Worm (Caenorhabditis elegans) whole organism, L1 larva: Measurements from ENCODE around the gene C25E10.10.

Experiments
- C34B4.2 ChIP-seq: sonication (generic microtip); optimal IDR thresholded peaks from 2 replicates; lab custom pipeline; 2017; ENCODE audit warnings: mild to moderate bottlenecking, missing genetic modification characterization, missing compliant biosample characterization
- aha-1 ChIP-seq: fragments of 150-350 bp; optimal IDR thresholded peaks from 2 replicates; lab custom pipeline; 2014; ENCODE audit warnings: missing biosample characterization, missing genetic modification characterization
- aly-2 ChIP-seq: fragments of 150-350 bp; optimal IDR thresholded peaks from 2 replicates; lab custom pipeline; 2014; ENCODE audit warnings: missing biosample characterization, missing genetic modification characterization
- blmp-1 ChIP-seq: fragments of 150-350 bp; optimal IDR thresholded peaks from 2 replicates; lab custom pipeline; 2014; ENCODE audit warnings: missing biosample characterization, missing genetic modification characterization
- ces-1 ChIP-seq: fragments of 150-350 bp; optimal IDR thresholded peaks from 2 replicates; lab custom pipeline; 2014; ENCODE audit warnings: missing biosample characterization, missing genetic modification reagents, missing genetic modification characterization
- dsc-1 ChIP-seq: sonication (generic microtip); optimal IDR thresholded peaks from 2 replicates; lab custom pipeline; 2016; ENCODE audit warnings: mild to moderate bottlenecking, missing genetic modification characterization, missing compliant biosample characterization
- efl-1 ChIP-seq, 4 experiments: fragments of 150-350 bp; optimal IDR thresholded peaks in 3 of 4; peaks in 1 of 4; 1 replicate in 1 of 4; 2 replicates in 3 of 4; lab custom pipeline; 2014; ENCODE audit warnings: missing biosample characterization in 2 of 4, missing genetic modification characterization in 2 of 4, missing genetic modification reagents in 2 of 4
- egl-27 ChIP-seq, 2 experiments: fragments of 150-350 bp in 1 of 2; sonication (generic microtip); optimal IDR thresholded peaks; 3 replicates each; lab custom pipeline; 2017 to 2018; ENCODE audit warnings: missing biosample characterization in 2 of 2, missing genetic modification characterization in 2 of 2, missing genetic modification reagents in 2 of 2
- fkh-4 ChIP-seq: sonication (generic microtip); optimal IDR thresholded peaks from 2 replicates; lab custom pipeline; 2016; ENCODE audit warnings: missing compliant biosample characterization, missing genetic modification characterization, borderline replicate concordance
- fkh-8 ChIP-seq: sonication (generic microtip); optimal IDR thresholded peaks from 2 replicates; lab custom pipeline; 2016; ENCODE audit warnings: mild to moderate bottlenecking, missing genetic modification characterization, missing compliant biosample characterization
- fos-1 ChIP-seq: fragments of 150-350 bp; optimal IDR thresholded peaks from 2 replicates; lab custom pipeline; 2014; ENCODE audit warnings: missing biosample characterization, missing genetic modification characterization
- lin-13 ChIP-seq: fragments of 150-350 bp; optimal IDR thresholded peaks from 2 replicates; lab custom pipeline; 2014; ENCODE audit warnings: missing biosample characterization, missing genetic modification reagents, missing genetic modification characterization
- lin-14 ChIP-seq: fragments of 200-800 bp; sonication (Bioruptor generic); optimal IDR thresholded peaks from 2 replicates; lab custom pipeline; 2018; ENCODE audit warnings: mild to moderate bottlenecking, missing genetic modification characterization, moderate library complexity, missing compliant biosample characterization
- lin-15B ChIP-seq: fragments of 150-350 bp; sonication (generic microtip); optimal IDR thresholded peaks from 3 replicates; lab custom pipeline; 2014; ENCODE audit warnings: missing biosample characterization, missing genetic modification characterization
- lin-35 ChIP-seq, 2 experiments: fragments of 150-350 bp; optimal IDR thresholded peaks; 2 replicates each; lab custom pipeline; 2014; ENCODE audit warnings: missing biosample characterization in 2 of 2, missing genetic modification characterization in 2 of 2, missing genetic modification reagents in 2 of 2
- lir-3 ChIP-seq: sonication (generic microtip); optimal IDR thresholded peaks from 2 replicates; lab custom pipeline; 2016; ENCODE audit warnings: mild to moderate bottlenecking, missing genetic modification characterization, moderate library complexity, missing compliant biosample characterization; ENCODE audit not compliant: poor library complexity
- nhr-12 ChIP-seq: sonication (generic microtip); optimal IDR thresholded peaks from 2 replicates; lab custom pipeline; 2017; ENCODE audit warnings: missing biosample characterization, missing genetic modification characterization
- nhr-28 ChIP-seq: fragments of 150-350 bp; optimal IDR thresholded peaks from 2 replicates; lab custom pipeline; 2014; ENCODE audit warnings: missing biosample characterization, missing genetic modification characterization
- nhr-47 ChIP-seq: sonication (generic microtip); optimal IDR thresholded peaks from 2 replicates; lab custom pipeline; 2016; ENCODE audit warnings: mild to moderate bottlenecking, missing genetic modification characterization, moderate library complexity, missing compliant biosample characterization
- nhr-71 ChIP-seq: sonication (generic microtip); optimal IDR thresholded peaks from 2 replicates; lab custom pipeline; 2016; ENCODE audit warnings: mild to moderate bottlenecking, missing genetic modification characterization, moderate library complexity, missing compliant biosample characterization
- nhr-84 ChIP-seq: sonication (generic microtip); optimal IDR thresholded peaks from 2 replicates; lab custom pipeline; 2017; ENCODE audit warnings: missing biosample characterization, missing genetic modification characterization
- nhr-85 ChIP-seq: sonication (generic microtip); peaks from one replicate; lab custom pipeline; 2016; ENCODE audit warnings: missing genetic modification characterization, inconsistent platforms, missing compliant biosample characterization
- nhr-90 ChIP-seq: sonication (generic microtip); optimal IDR thresholded peaks from 2 replicates; lab custom pipeline; 2016; ENCODE audit warnings: mild to moderate bottlenecking, missing genetic modification characterization, missing compliant biosample characterization; ENCODE audit not compliant: poor library complexity
- pag-3 ChIP-seq: sonication (generic microtip); optimal IDR thresholded peaks from 2 replicates; lab custom pipeline; 2017; ENCODE audit warnings: missing genetic modification characterization, mild to moderate bottlenecking, missing compliant biosample characterization, antibody characterized with exemption, borderline replicate concordance; ENCODE audit not compliant: insufficient read depth
- pax-3 ChIP-seq: fragments of 200-800 bp; sonication (Bioruptor generic); optimal IDR thresholded peaks from 2 replicates; lab custom pipeline; 2018; ENCODE audit warnings: mild to moderate bottlenecking, missing genetic modification characterization, moderate library complexity, missing compliant biosample characterization
- rnt-1 ChIP-seq: sonication (generic microtip); optimal IDR thresholded peaks from 2 replicates; lab custom pipeline; 2016; ENCODE audit warnings: mild to moderate bottlenecking, missing genetic modification characterization, moderate library complexity, missing compliant biosample characterization
- skn-1 ChIP-seq: fragments of 150-350 bp; optimal IDR thresholded peaks from 2 replicates; lab custom pipeline; 2014; ENCODE audit warnings: missing biosample characterization, missing genetic modification characterization
- unc-62 ChIP-seq: fragments of 150-350 bp; optimal IDR thresholded peaks from 2 replicates; lab custom pipeline; 2014; ENCODE audit warnings: missing biosample characterization, missing genetic modification reagents, missing genetic modification characterization
- unc-98 ChIP-seq: fragments of 200-800 bp; sonication (Bioruptor generic); IDR thresholded peaks from 2 replicates; pipeline ENCODE4 v1.3.6; 2022; ENCODE audit warnings: missing genetic modification characterization, missing compliant biosample characterization
- vab-15 ChIP-seq: sonication (generic microtip); optimal IDR thresholded peaks from 2 replicates; lab custom pipeline; 2017; ENCODE audit warnings: missing genotype, mild to moderate bottlenecking, missing genetic modification characterization, missing compliant biosample characterization
- zag-1 ChIP-seq: fragments of 150-350 bp; optimal IDR thresholded peaks from 2 replicates; lab custom pipeline; 2014; ENCODE audit warnings: missing biosample characterization, missing genetic modification characterization
- ztf-4 ChIP-seq: fragments of 150-350 bp; optimal IDR thresholded peaks from 2 replicates; lab custom pipeline; 2014; ENCODE audit warnings: missing biosample characterization, missing genetic modification characterization

C25E10.10 gene

DNA sequence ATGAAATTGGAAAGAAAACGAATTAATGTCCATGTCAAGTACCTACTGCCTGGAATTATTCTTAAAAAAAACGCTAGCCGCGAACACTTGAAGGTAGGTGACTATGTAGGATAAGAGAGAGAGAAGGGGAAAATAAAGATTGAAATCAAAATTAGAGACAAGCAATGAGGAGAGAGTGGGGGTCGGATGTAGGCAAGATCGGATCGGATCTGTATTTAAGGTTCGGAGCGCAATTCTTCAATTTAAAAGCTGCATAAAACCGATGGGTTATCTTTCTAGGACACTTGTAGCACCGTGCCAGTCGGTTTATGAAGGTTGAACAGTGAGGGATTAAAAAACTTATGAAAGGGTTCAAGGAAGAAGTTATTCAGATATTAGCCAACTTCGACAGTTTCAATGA, 7.0 kb upstream of the C25E10.10 start:
- TF ChIP-seq efl-1 (optimal IDR thresholded peaks at IDR 0.05; lab: Kevin White, UChicago) (no peak), efl-1 (GFP tag; optimal IDR thresholded peaks at IDR 0.05 in 1 of 2; lab: Kevin White, UChicago) (peak in 1 of 2 experiments; percentile 89), fkh-4 (tag; lab: Kevin White, UChicago) (no peak), blmp-1 (tag; lab: Kevin White, UChicago) (peak; percentile 18), nhr-85 (peak; percentile 23), nhr-12 (tag; lab: Kevin White, UChicago) (no peak)

DNA sequence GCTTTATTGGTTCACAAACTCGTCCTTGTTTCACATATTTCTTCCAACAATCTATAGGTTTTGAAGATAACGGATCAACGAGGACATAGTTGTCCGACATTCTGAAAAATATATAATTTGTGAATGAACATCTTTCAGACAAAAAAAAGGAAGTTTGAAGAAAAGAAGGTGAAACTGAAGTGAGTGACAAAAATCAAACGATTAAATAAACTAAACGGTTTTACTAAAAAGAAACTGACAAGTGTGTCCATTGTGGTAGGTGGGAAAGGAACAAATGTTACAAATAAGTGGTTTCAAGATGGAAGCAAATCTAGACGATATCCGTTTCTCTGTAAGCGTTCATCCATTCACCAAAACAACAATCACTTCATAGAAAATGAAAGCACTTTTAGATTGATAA, 6.2 kb upstream of the C25E10.10 start, which contains the start of gene C25E10.12:
TSS of gene C25E10.12 (minus strand) at position 101 of the 400 bp plus-strand sequence.
- TF ChIP-seq aly-2: no peak
- no peak for TF ChIP-seq nhr-12 (tag; lab: Kevin White, UChicago)
- TF ChIP-seq unc-62: no peak
- TF ChIP-seq lin-14 (GFP tag; lab: Kevin White, UChicago): no peak
- no peak for TF ChIP-seq aha-1
- TF ChIP-seq nhr-28: no peak
- no peak for TF ChIP-seq unc-98
- TF ChIP-seq zag-1 (tag; lab: Kevin White, UChicago): no peak
- no peak for TF ChIP-seq fos-1

DNA sequence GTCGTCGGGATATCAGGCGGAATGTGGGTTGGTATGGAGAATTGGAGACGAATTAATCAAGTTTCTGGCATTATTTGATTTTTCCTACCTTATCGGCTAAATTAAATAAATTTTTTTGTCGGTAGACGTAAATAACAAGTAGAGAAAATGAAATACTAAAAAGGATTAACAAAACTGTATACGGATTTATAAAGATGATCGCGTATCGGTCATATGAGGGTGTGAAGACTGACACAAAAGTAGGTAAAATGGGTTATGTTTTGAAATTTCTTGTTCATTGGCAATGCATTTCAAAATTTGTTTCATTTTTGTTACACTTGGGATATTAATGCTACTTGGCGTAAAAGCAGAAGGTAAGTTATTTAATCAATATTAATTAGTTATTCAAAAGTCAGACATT, 3.3 kb upstream of the C25E10.10 start, which contains the start of the genes C25E10.16 and C25E10.13:
TSS of gene C25E10.16 (minus strand) at position 101 of the 400 bp plus-strand sequence.
TSS of gene C25E10.13 (plus strand) at position 256 of the 400 bp plus-strand sequence.
- TF ChIP-seq nhr-84 (tag; lab: Kevin White, UChicago) (no peak), pag-3 (tag; lab: Kevin White, UChicago) (no peak), fkh-8 (tag; lab: Kevin White, UChicago) (peak; percentile 26), lin-15B (tag; lab: Kevin White, UChicago) (no peak), rnt-1 (tag; lab: Kevin White, UChicago) (no peak), aly-2 (no peak)

DNA sequence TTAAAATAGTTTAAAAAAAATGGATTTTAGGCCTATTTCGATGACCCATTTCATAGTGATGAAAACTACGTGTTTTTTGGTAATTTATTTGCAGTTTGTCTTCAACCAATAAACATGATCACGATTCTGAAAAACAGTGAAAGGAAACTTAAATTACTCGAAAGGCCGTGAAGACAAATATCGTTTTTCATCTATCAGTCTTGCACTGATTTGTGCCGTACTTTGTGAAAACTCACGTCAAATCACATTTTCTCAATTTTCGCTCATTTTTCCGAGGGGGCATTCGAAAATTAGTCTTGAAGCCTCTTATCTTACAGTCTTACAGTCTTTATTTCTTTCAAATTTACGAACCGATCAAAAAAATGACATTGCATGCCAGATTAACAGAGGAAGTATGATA, 2.5 kb upstream of the C25E10.10 start, which contains the start of gene C25E10.11:
TSS of gene C25E10.11 (minus strand) at position 101 of the 400 bp plus-strand sequence.
- TF ChIP-seq egl-27 (tag; optimal IDR thresholded peaks at IDR 0.05; lab: Kevin White, UChicago) (no peak), lin-13 (GFP tag; lab: Kevin White, UChicago) (no peak), lir-3 (no peak), nhr-90 (tag; lab: Kevin White, UChicago) (no peak), skn-1 (tag; lab: Kevin White, UChicago) (no peak), vab-15 (tag; lab: Kevin White, UChicago) (no peak)

DNA sequence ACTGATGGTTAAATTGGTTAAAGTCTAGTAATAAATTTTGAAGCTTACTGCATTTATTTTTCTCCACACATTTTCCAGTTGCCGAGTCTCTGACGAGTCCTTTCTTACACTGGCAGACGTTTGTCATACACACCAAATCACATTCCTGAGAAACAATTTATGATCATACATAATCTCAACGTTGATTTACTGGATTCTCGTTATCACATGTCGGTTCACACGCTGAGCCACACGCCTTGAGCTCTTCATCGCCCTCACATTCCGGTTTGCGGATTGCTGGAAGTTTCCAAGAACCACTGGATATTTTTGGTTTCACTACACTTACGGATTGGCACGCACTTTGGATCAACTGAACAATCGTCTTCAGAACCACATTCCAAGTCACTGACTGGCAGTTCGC, 509 bp downstream of the C25E10.10 start:
- peak; percentile 48 for TF ChIP-seq dsc-1 (tag; lab: Kevin White, UChicago)
- no peak for TF ChIP-seq blmp-1 (tag; lab: Kevin White, UChicago)
- no peak for TF ChIP-seq ztf-4
- TF ChIP-seq efl-1 (optimal IDR thresholded peaks at IDR 0.05; lab: Kevin White, UChicago): no peak
- TF ChIP-seq efl-1 (GFP tag; optimal IDR thresholded peaks at IDR 0.05 in 1 of 2; lab: Kevin White, UChicago): peak in 1 of 2 experiments; percentile 88
- TF ChIP-seq nhr-47 (tag; lab: Kevin White, UChicago): peak; percentile 44
- peak; percentile 53 for TF ChIP-seq nhr-71 (tag; lab: Kevin White, UChicago)
- peak; percentile 8 for TF ChIP-seq pax-3 (tag; lab: Kevin White, UChicago)
- peak; percentile 83 for TF ChIP-seq fkh-8 (tag; lab: Kevin White, UChicago)
- TF ChIP-seq ces-1: no peak
- no peak for TF ChIP-seq lin-35 (GFP tag; optimal IDR thresholded peaks at IDR 0.05; lab: Kevin White, UChicago)

DNA sequence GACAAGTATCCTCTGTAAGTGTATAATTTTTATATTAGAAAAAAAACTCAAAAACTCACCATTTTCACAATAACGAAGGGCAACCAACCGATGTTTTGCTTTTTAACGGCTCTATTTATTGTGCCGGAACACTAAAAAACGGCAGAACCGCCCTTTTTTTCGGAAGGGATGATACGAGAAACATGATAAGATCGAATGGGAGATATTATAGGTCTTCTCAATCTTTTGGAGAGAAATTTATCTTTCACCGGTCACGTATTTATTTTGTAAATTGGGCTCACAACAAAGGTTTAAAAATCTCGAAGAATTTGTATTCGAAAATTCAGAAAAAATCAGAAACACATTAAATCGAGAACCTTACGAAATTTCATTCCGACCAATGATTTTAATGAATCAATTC, 1.4 kb downstream of the C25E10.10 start, which contains the start of gene swm-1:
TSS of gene swm-1 (minus strand) at position 101 of the 400 bp plus-strand sequence.
- TF ChIP-seq C34B4.2 (tag; lab: Kevin White, UChicago): no peak
- no peak for TF ChIP-seq nhr-12 (tag; lab: Kevin White, UChicago)
